Worm (Caenorhabditis elegans) whole organism, late embryonic: ENCODE measurements around the gene srbc-38.

Experiments used
- C08G9.2 ChIP-seq: sonication (generic microtip); optimal IDR thresholded peaks from 2 replicates; lab custom pipeline; 2016; ENCODE audit warnings: mild to moderate bottlenecking, missing genetic modification characterization, moderate library complexity, missing compliant biosample characterization
- C38D4.7 ChIP-seq: fragments of 200-800 bp; sonication (Bioruptor generic); optimal IDR thresholded peaks from 2 replicates; lab custom pipeline; 2018; ENCODE audit warnings: mild to moderate bottlenecking, missing genetic modification characterization, moderate library complexity, missing compliant biosample characterization
- K09A11.1 ChIP-seq: sonication (generic microtip); optimal IDR thresholded peaks from 2 replicates; lab custom pipeline; 2017; ENCODE audit warnings: antibody characterized with exemption, mild to moderate bottlenecking, missing genetic modification characterization, missing compliant biosample characterization; ENCODE audit not compliant: insufficient read depth
- T23F11.4 ChIP-seq: fragments of 200-800 bp; sonication (Bioruptor generic); optimal IDR thresholded peaks from 2 replicates; lab custom pipeline; 2018; ENCODE audit warnings: mild to moderate bottlenecking, missing genetic modification characterization, missing compliant biosample characterization
- ama-1 ChIP-seq: fragments of 150-350 bp; optimal IDR thresholded peaks from 2 replicates; lab custom pipeline; 2014
- ceh-14 ChIP-seq: sonication (generic microtip); optimal IDR thresholded peaks from 2 replicates; lab custom pipeline; 2016; ENCODE audit warnings: missing genotype, missing genetic modification characterization, missing compliant biosample characterization
- ceh-19 ChIP-seq: fragments of 200-800 bp; sonication (Bioruptor generic); optimal IDR thresholded peaks from 2 replicates; lab custom pipeline; 2018; ENCODE audit warnings: mild to moderate bottlenecking, missing genetic modification characterization, missing compliant biosample characterization
- ceh-2 ChIP-seq: sonication (generic microtip); optimal IDR thresholded peaks from 2 replicates; lab custom pipeline; 2016; ENCODE audit warnings: missing genotype, missing genetic modification characterization, missing compliant biosample characterization
- ceh-22 ChIP-seq: sonication (generic microtip); optimal IDR thresholded peaks from 2 replicates; lab custom pipeline; 2017; ENCODE audit warnings: missing biosample characterization, missing genetic modification characterization
- ceh-30 ChIP-seq: fragments of 150-350 bp; optimal IDR thresholded peaks from 2 replicates; lab custom pipeline; 2014; ENCODE audit warnings: missing biosample characterization, missing genetic modification characterization
- ceh-31 ChIP-seq: sonication (generic microtip); optimal IDR thresholded peaks from 2 replicates; lab custom pipeline; 2016; ENCODE audit warnings: missing genetic modification characterization, missing compliant biosample characterization
- ceh-6 ChIP-seq: fragments of 200-800 bp; sonication (Bioruptor generic); optimal IDR thresholded peaks from 2 replicates; lab custom pipeline; 2018; ENCODE audit warnings: mild to moderate bottlenecking, missing genetic modification characterization, missing compliant biosample characterization
- ceh-9 ChIP-seq: sonication (generic microtip); optimal IDR thresholded peaks from 2 replicates; lab custom pipeline; 2016; ENCODE audit warnings: mild to moderate bottlenecking, missing genetic modification characterization, inconsistent platforms, missing compliant biosample characterization
- dmd-4 ChIP-seq: sonication (generic microtip); optimal IDR thresholded peaks from 2 replicates; lab custom pipeline; 2016; ENCODE audit warnings: borderline replicate concordance, missing genetic modification characterization, missing compliant biosample characterization
- dve-1 ChIP-seq: sonication (generic microtip); optimal IDR thresholded peaks from 2 replicates; lab custom pipeline; 2017; ENCODE audit warnings: antibody characterized with exemption, mild to moderate bottlenecking, missing genetic modification characterization, missing compliant biosample characterization
- elt-2 ChIP-seq: sonication (generic microtip); optimal IDR thresholded peaks from 2 replicates; lab custom pipeline; 2016; ENCODE audit warnings: missing genetic modification reagents, missing genetic modification characterization, missing compliant biosample characterization
- ets-4 ChIP-seq: sonication (generic microtip); optimal IDR thresholded peaks from 2 replicates; lab custom pipeline; 2016; ENCODE audit warnings: missing genetic modification characterization, missing compliant biosample characterization
- eyg-1 ChIP-seq: sonication (generic microtip); optimal IDR thresholded peaks from 2 replicates; lab custom pipeline; 2016; ENCODE audit warnings: missing genotype, missing genetic modification characterization, missing compliant biosample characterization
- fax-1 ChIP-seq: sonication (generic microtip); optimal IDR thresholded peaks from 2 replicates; lab custom pipeline; 2016; ENCODE audit warnings: missing genotype, missing genetic modification characterization, missing compliant biosample characterization
- fkh-6 ChIP-seq: sonication (generic microtip); optimal IDR thresholded peaks from 2 replicates; lab custom pipeline; 2016; ENCODE audit warnings: missing genetic modification characterization, missing compliant biosample characterization
- hlh-15 ChIP-seq: sonication (generic microtip); optimal IDR thresholded peaks from 2 replicates; lab custom pipeline; 2016; ENCODE audit warnings: missing genetic modification characterization, missing compliant biosample characterization
- lim-6 ChIP-seq: sonication (generic microtip); optimal IDR thresholded peaks from 2 replicates; lab custom pipeline; 2016; ENCODE audit warnings: missing genetic modification characterization, missing compliant biosample characterization
- lin-11 ChIP-seq: fragments of 200-800 bp; sonication (Bioruptor generic); optimal IDR thresholded peaks from 2 replicates; lab custom pipeline; 2018; ENCODE audit warnings: mild to moderate bottlenecking, missing genetic modification characterization, missing compliant biosample characterization
- madf-2 ChIP-seq: sonication (generic microtip); optimal IDR thresholded peaks from 2 replicates; lab custom pipeline; 2017; ENCODE audit warnings: missing genetic modification characterization, missing compliant biosample characterization
- nhr-232 ChIP-seq: sonication (generic microtip); optimal IDR thresholded peaks from 2 replicates; lab custom pipeline; 2016; ENCODE audit warnings: missing genetic modification characterization, missing compliant biosample characterization
- npax-4 ChIP-seq: sonication (generic microtip); optimal IDR thresholded peaks from 2 replicates; lab custom pipeline; 2016; ENCODE audit warnings: missing genetic modification characterization, missing compliant biosample characterization
- pat-9 ChIP-seq: fragments of 200-800 bp; sonication (Bioruptor generic); optimal IDR thresholded peaks from 2 replicates; lab custom pipeline; 2018; ENCODE audit warnings: mild to moderate bottlenecking, missing genetic modification characterization, moderate library complexity, missing compliant biosample characterization
- pax-1 ChIP-seq: fragments of 150-350 bp; optimal IDR thresholded peaks from 2 replicates; lab custom pipeline; 2014; ENCODE audit warnings: missing biosample characterization, missing genetic modification characterization
- pha-4 ChIP-seq: fragments of 150-350 bp; optimal IDR thresholded peaks from 2 replicates; lab custom pipeline; 2018; ENCODE audit warnings: missing biosample characterization, missing genetic modification reagents, missing genetic modification characterization
- pqm-1 ChIP-seq: sonication (generic microtip); optimal IDR thresholded peaks from 2 replicates; lab custom pipeline; 2016; ENCODE audit warnings: missing genetic modification characterization, missing compliant biosample characterization
- sdc-2 ChIP-seq: sonication (generic microtip); optimal IDR thresholded peaks from 2 replicates; lab custom pipeline; 2016; ENCODE audit warnings: missing genotype, missing genetic modification characterization, missing compliant biosample characterization
- syd-9 ChIP-seq: sonication (generic microtip); optimal IDR thresholded peaks from 2 replicates; lab custom pipeline; 2016; ENCODE audit warnings: mild to moderate bottlenecking, missing genetic modification characterization, moderate library complexity, missing compliant biosample characterization
- tbx-7 ChIP-seq: sonication (generic microtip); optimal IDR thresholded peaks from 2 replicates; lab custom pipeline; 2016; ENCODE audit warnings: missing genotype, missing genetic modification characterization, missing compliant biosample characterization
- ttx-3 ChIP-seq: sonication (generic microtip); optimal IDR thresholded peaks from 2 replicates; lab custom pipeline; 2016; ENCODE audit warnings: missing genetic modification reagents, missing genetic modification characterization, missing compliant biosample characterization
- ztf-16 ChIP-seq: sonication (generic microtip); optimal IDR thresholded peaks from 2 replicates; lab custom pipeline; 2017; ENCODE audit warnings: missing genetic modification characterization, missing compliant biosample characterization

srbc-38 gene

DNA sequence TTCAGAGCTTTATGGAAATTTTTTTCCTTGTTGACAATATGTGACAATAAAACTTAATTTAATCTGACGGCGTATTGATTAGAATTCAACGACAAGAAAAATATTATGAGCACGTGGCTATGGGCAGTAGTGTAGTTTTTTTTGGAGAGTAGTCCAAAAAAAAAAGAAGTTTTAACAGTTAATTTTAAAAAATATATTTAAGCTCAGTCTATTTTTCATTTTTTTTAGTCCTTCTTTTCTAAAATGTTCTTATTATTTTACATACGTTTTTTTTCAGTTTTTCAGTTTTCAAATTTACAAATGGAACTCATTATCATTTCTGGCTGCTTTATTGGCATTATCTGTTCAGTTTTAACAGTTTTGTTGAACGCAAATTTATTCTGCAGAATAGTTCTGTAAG, 1.8 kb downstream of the srbc-38 start, which contains the start of gene srbc-39:
srbc-39 (plus strand) TSS at position 301 of the 400 bp plus-strand sequence.
- TF ChIP-seq dmd-4 (tag; lab: Kevin White, UChicago), result no peak
- TF ChIP-seq ceh-6 (GFP tag; lab: Kevin White, UChicago), result no peak
- no peak for TF ChIP-seq nhr-232
- no peak for TF ChIP-seq tbx-7
- no peak for TF ChIP-seq pax-1 (tag; lab: Kevin White, UChicago)
- TF ChIP-seq ttx-3, result no peak
- TF ChIP-seq pqm-1 (tag; lab: Kevin White, UChicago), result no peak
- TF ChIP-seq, all 69 proteins: peak for 0

DNA sequence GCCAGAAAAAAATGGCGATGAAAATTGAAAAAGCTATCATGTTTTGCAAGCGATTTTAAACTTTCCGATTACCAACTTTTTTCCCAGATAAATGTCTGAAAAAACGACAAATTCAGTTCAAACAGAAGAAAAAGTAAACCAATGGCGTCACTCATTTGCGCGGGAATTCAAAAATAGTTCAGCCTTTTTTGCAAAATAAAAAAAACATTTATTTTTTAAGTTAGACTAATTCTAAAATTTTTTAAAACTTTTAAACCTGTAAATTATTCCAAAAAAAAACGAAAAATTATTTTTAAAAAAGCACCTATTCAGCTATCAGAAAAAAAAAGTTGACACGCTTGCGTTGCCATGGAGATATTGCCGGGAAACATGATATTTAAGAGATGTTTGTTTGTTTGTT, 5.9 kb downstream of the srbc-38 start, which contains the start of gene cyp-33C11:
cyp-33C11 (minus strand) TSS at position 101 of the 400 bp plus-strand sequence.
- TF ChIP-seq fkh-6 (tag; lab: Kevin White, UChicago) (no peak), C08G9.2 (no peak), elt-2 (no peak), nhr-232 (no peak), hlh-15 (tag; lab: Kevin White, UChicago) (no peak), ets-4 (tag; lab: Kevin White, UChicago) (no peak), lin-11 (tag; lab: Kevin White, UChicago) (no peak)

DNA sequence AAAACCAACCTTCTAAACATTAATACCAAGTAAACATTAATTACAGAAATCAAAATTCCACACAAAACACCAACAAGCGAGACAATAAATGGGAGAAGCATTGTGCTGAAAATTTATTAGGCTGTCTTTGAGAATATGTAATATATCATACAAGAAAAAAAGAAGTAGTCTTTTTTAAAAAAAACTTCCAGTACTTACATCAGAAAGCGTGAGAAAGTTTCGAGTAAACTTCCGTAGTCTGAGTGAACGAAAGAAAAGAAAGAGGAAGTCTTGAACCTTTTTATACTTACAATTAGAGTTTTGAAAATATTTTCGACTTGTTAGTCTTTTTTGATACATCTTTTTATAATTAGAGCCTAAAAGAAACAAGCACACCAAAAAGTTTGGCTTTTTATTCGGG, 12.7 kb downstream of the srbc-38 start, which contains the start of gene srbc-40:
srbc-40 (minus strand) TSS at position 101 of the 400 bp plus-strand sequence.
- TF ChIP-seq lin-11 (tag; lab: Kevin White, UChicago) (no peak), ceh-2 (no peak), ceh-22 (tag; lab: Kevin White, UChicago) (no peak), dmd-4 (tag; lab: Kevin White, UChicago) (no peak)

DNA sequence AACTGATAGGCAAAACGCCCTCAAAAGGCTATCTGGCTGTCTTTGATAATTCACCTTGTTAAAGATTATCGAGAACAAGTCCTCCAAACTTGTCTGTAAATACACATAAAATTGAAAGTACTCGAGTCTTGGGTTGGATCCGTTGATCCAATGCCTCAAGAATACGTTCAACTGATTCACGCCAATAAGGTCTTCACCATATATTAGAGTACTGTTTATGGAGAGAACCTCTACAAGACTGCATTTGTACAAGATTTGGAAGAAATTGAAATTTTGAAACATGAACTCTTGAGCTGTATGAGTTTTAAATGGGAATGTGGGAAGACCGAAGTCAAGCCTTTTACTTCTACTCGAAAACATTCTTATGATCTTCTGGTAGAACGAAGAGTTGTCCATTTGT, 15.9 kb downstream of the srbc-38 start:
- TF ChIP-seq ceh-14 (tag; lab: Kevin White, UChicago), result no peak
- no peak for TF ChIP-seq C38D4.7 (GFP tag; lab: Kevin White, UChicago)
- no peak for TF ChIP-seq syd-9 (tag; lab: Kevin White, UChicago)
- no peak for TF ChIP-seq ztf-16 (tag; lab: Kevin White, UChicago)
- TF ChIP-seq T23F11.4 (GFP tag; lab: Kevin White, UChicago), result no peak
- no peak for TF ChIP-seq pat-9
- TF ChIP-seq madf-2 (tag; lab: Kevin White, UChicago), result no peak
- no peak for TF ChIP-seq ceh-30
- TF ChIP-seq ceh-19, result no peak
- TF ChIP-seq npax-4, result no peak
- TF ChIP-seq eyg-1 (tag; lab: Kevin White, UChicago), result no peak
- TF ChIP-seq lim-6, result no peak
- TF ChIP-seq nhr-232, result no peak
- no peak for TF ChIP-seq dmd-4 (tag; lab: Kevin White, UChicago)
- TF ChIP-seq K09A11.1 (tag; lab: Kevin White, UChicago), result no peak

DNA sequence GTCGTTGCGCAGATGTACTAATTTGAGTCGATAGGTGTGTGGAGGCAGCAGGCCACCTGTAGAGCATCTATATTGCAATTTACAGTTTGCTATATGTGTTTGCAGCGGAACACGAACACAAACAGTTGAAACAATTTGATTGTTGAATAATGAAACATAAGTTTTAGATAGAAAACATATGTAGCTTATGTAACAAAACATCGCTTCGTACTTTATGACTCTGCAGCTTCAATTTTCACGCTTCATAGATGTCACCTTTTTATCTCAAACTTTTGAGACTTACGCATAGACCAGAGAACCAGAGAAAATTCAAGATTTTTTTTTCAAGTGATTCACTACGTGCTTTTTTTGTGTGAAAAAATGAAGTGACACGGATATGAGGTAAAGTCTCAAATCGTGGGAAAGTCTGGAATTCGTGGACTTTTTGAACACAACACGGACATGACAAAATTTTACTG, 16.9 kb downstream of the srbc-38 start, which contains the start of gene fbxb-72:
fbxb-72 (minus strand) TSS at position 58 of the 458 bp plus-strand sequence.
- TF ChIP-seq pqm-1 (tag; lab: Kevin White, UChicago), result peak; percentile 3
- TF ChIP-seq sdc-2 (tag; lab: Kevin White, UChicago), result no peak
- TF ChIP-seq ama-1, result peak; percentile 26
- no peak for TF ChIP-seq ceh-31 (tag; lab: Kevin White, UChicago)
- TF ChIP-seq C38D4.7 (GFP tag; lab: Kevin White, UChicago), result no peak
- TF ChIP-seq pha-4 (tag; lab: Kevin White, UChicago), result no peak
- no peak for TF ChIP-seq fax-1 (tag; lab: Kevin White, UChicago)
- no peak for TF ChIP-seq ceh-9 (tag; lab: Kevin White, UChicago)
- peak; percentile 41 for TF ChIP-seq elt-2
- peak; percentile 56 for TF ChIP-seq dve-1 (tag; lab: Kevin White, UChicago)
- no peak for TF ChIP-seq ets-4 (tag; lab: Kevin White, UChicago)
